Fruit fly (Drosophila melanogaster): ENCODE measurements around the gene Atg8a.

Gene Atg8a

DNA sequence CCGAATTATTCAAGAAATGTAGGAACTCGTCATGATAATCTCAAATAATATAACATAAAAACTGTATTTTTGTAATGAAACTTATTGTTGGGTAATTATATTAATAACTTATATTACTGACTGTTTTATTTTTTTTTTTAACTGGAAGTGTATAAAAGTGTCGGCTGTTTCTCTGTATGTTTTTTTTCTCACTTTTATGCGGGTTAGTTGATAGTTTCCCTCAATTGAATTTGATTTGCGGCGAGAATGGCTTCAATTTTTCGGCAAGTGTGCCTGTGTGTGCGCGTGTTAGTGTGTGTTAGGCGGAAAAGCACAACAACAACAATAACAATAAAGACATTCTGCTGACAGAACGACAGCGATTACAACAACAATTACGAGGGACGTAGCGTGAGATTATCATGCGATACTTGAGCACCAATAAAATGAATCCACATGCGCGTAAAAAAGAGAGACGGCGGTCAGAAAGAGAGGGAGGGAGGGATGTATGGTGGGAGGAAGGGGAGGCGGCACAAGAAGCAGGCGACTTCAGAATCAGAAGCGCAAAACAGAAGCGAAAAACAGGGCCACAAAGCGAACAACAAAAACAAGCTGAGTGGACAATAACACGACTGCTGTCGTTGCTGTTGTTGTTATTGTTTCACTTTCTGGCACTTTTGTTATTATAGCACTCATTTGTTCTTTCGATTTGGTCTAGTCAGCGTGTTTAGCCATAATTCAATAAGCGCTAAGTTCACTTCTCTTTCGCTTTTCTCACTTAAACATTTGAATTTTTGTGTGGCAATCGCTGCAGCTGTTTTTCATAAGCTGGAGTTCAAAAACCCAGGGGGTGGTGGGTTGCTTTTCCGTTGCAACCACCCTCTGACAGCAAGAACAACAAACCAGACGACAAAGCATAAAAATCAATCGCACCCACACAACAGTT is 4.9 kb downstream of the Atg8a start (continued):
- TF ChIP-seq ken (GFP tag; IDR thresholded peaks at IDR 0.05) (no peak), p53 (GFP tag; optimal IDR thresholded peaks at IDR 0.05) (no peak), Poxn (GFP tag; IDR thresholded peaks at IDR 0.05) (no peak), CG6689 (GFP tag; IDR thresholded peaks at IDR 0.05) (0 out of 2 replicates have a peak, but pooled peaks have one; percentile 6), ato (GFP tag; IDR thresholded peaks at IDR 0.05; ENCODE audit: partially characterized antibody) (no peak), CG30020 (tag; optimal IDR thresholded peaks at IDR 0.05) (no peak), sna (GFP tag; IDR thresholded peaks at IDR 0.05; ENCODE audit: partially characterized antibody) (no peak), Asciz (GFP tag; optimal IDR thresholded peaks at IDR 0.05) (no peak), Neu2 (GFP tag; optimal IDR thresholded peaks at IDR 0.05; ENCODE audit: borderline replicate concordance) (no peak), CG12155 (GFP tag; optimal IDR thresholded peaks at IDR 0.05) (peak; percentile 10), z (GFP tag; IDR thresholded peaks at IDR 0.05) (no peak), HLH4C (GFP tag; IDR thresholded peaks at IDR 0.05; ENCODE audit: partially characterized antibody) (no peak), sens-2 (GFP tag; IDR thresholded peaks at IDR 0.05) (no peak), ap (GFP tag; IDR thresholded peaks at IDR 0.05) (no peak), ab (GFP tag; optimal IDR thresholded peaks at IDR 0.05) (no peak), CG13287 (GFP tag; IDR thresholded peaks at IDR 0.05; ENCODE audit: partially characterized antibody) (peak; percentile 36; the same call in 1 of the 2 replicates), chm (GFP tag; IDR thresholded peaks at IDR 0.05) (peak; percentile 37; the same call in 1 of the 2 replicates), Bdp1 (GFP tag; optimal IDR thresholded peaks at IDR 0.05) (no peak), MESR4 (GFP tag; optimal IDR thresholded peaks at IDR 0.05) (no peak), HLH54F (GFP tag; optimal IDR thresholded peaks at IDR 0.05) (no peak), CG8765 (GFP tag; IDR thresholded peaks at IDR 0.05) (0 out of 2 replicates have a peak, but pooled peaks have one; percentile 25), seq (GFP tag; IDR thresholded peaks at IDR 0.05) (no peak), Ravus (GFP tag; IDR thresholded peaks at IDR 0.05) (no peak), CG4730 (GFP tag; IDR thresholded peaks at IDR 0.05) (no peak), CG7928 (GFP tag; optimal IDR thresholded peaks at IDR 0.05) (no peak), CG30403 (GFP tag; optimal IDR thresholded peaks at IDR 0.05) (peak; percentile 44), odd (GFP tag; optimal IDR thresholded peaks at IDR 0.05) (no peak), CG14441 (GFP tag; IDR thresholded peaks at IDR 0.05) (no peak), CG11695 (GFP tag; IDR thresholded peaks at IDR 0.05) (no peak), CG11456 (GFP tag; IDR thresholded peaks at IDR 0.05) (no peak), CG9609 (GFP tag; optimal IDR thresholded peaks at IDR 0.05) (no peak), Dip2 (GFP tag; IDR thresholded peaks at IDR 0.05) (no peak), NC2β (GFP tag; optimal IDR thresholded peaks at IDR 0.05) (no peak), Dp (GFP tag; optimal IDR thresholded peaks at IDR 0.05) (no peak), Nf-YB (GFP tag; optimal IDR thresholded peaks at IDR 0.05) (peak; percentile 88), Bgb (GFP tag; IDR thresholded peaks at IDR 0.05; ENCODE audit: partially characterized antibody) (peak; percentile 24; the same call in 1 of the 2 replicates), so (GFP tag; IDR thresholded peaks at IDR 0.05) (peak; percentile 40; the same call in 1 of the 3 replicates), Lpt (GFP tag; optimal IDR thresholded peaks at IDR 0.05) (no peak), zfh1 (GFP tag; IDR thresholded peaks at IDR 0.05) (no peak), CG8281 (tag; optimal IDR thresholded peaks at IDR 0.05) (no peak), Gug (GFP tag; IDR thresholded peaks at IDR 0.05) (no peak), CG1024 (GFP tag; IDR thresholded peaks at IDR 0.05) (no peak), CG8388 (GFP tag; optimal IDR thresholded peaks at IDR 0.05) (peak; percentile 19), CG3407 (GFP tag; optimal IDR thresholded peaks at IDR 0.05) (no peak), cas (GFP tag; IDR thresholded peaks at IDR 0.05) (no peak), Atf6 (GFP tag; IDR thresholded peaks at IDR 0.05) (peak; percentile 49; the same call in 1 of the 2 replicates), ttk (GFP tag; IDR thresholded peaks at IDR 0.05) (no peak), CG4617 (GFP tag; optimal IDR thresholded peaks at IDR 0.05; ENCODE audit: borderline replicate concordance) (no peak), CG4707 (GFP tag; optimal IDR thresholded peaks at IDR 0.05) (no peak)
